Fruit fly (Drosophila melanogaster): Measurements from ENCODE around the gene Drsl6.

Drsl6 gene

dm6 chr3L:3319223-3319643 is 17.0 kb downstream of the Drsl6 start, which contains the start of the genes PIG-C, CG12016 and Dpm2 (continued):
- peak; percentile 32 for TF ChIP-seq CG8281 (tag; optimal IDR thresholded peaks at IDR 0.05)
- peak; percentile 14 for TF ChIP-seq CG9437 (GFP tag; optimal IDR thresholded peaks at IDR 0.05)
- no peak for TF ChIP-seq gce (GFP tag; IDR thresholded peaks at IDR 0.05)
- TF ChIP-seq CG14860 (GFP tag; IDR thresholded peaks at IDR 0.05; ENCODE audit: partially characterized antibody) = peak; percentile 96
- peak; percentile 47 for TF ChIP-seq CG18619 (GFP tag; optimal IDR thresholded peaks at IDR 0.05)
- peak; percentile 16 for TF ChIP-seq CG3407 (GFP tag; optimal IDR thresholded peaks at IDR 0.05)
- no peak for TF ChIP-seq CG10431 (GFP tag; optimal IDR thresholded peaks at IDR 0.05)
- no peak for TF ChIP-seq Trl (optimal IDR thresholded peaks at IDR 0.05)
- peak; percentile 78 for TF ChIP-seq Trl (GFP tag; optimal IDR thresholded peaks at IDR 0.05)
- peak; percentile 53; the same call in 1 of the 2 replicates for TF ChIP-seq cas (GFP tag; IDR thresholded peaks at IDR 0.05)
- TF ChIP-seq CG3281 (GFP tag; optimal IDR thresholded peaks at IDR 0.05) = peak; percentile 27
- peak; percentile 55 for TF ChIP-seq CG33213 (GFP tag; optimal IDR thresholded peaks at IDR 0.05)
- peak; percentile 53; the same call in 1 of the 2 replicates for TF ChIP-seq Xrp1 (GFP tag; IDR thresholded peaks at IDR 0.05)
- no peak for TF ChIP-seq CG12071 (GFP tag; optimal IDR thresholded peaks at IDR 0.05)
- TF ChIP-seq fu2 (GFP tag; optimal IDR thresholded peaks at IDR 0.05) = peak; percentile 62
- peak; percentile 26 for TF ChIP-seq CG1233 (GFP tag; optimal IDR thresholded peaks at IDR 0.05)
- TF ChIP-seq C15 (GFP tag; IDR thresholded peaks at IDR 0.05) = 0 out of 3 replicates have a peak, but pooled peaks have one; percentile 50
- peak; percentile 95 for TF ChIP-seq chinmo (GFP tag; IDR thresholded peaks at IDR 0.05; ENCODE audit: partially characterized antibody)
- no peak for TF ChIP-seq Kr (GFP tag; optimal IDR thresholded peaks at IDR 0.05)
- peak; percentile 45 for TF ChIP-seq mirr (GFP tag; optimal IDR thresholded peaks at IDR 0.05)
- no peak for TF ChIP-seq sr (GFP tag; IDR thresholded peaks at IDR 0.05)
- TF ChIP-seq ash1 (GFP tag; optimal IDR thresholded peaks at IDR 0.05) = no peak
- no peak; the same call in none of the 2 replicates for TF ChIP-seq CG9215 (GFP tag; IDR thresholded peaks at IDR 0.05)
- TF ChIP-seq slou (GFP tag; optimal IDR thresholded peaks at IDR 0.05) = no peak
- peak; percentile 45 for TF ChIP-seq fd96Cb (tag; optimal IDR thresholded peaks at IDR 0.05)
- peak; percentile 71 for TF ChIP-seq az2 (GFP tag; optimal IDR thresholded peaks at IDR 0.05)
- TF ChIP-seq CG4617 (GFP tag; optimal IDR thresholded peaks at IDR 0.05; ENCODE audit: borderline replicate concordance) = peak; percentile 85
- 0 out of 2 replicates have a peak, but pooled peaks have one; percentile 6 for TF ChIP-seq Nf-YA (GFP tag; IDR thresholded peaks at IDR 0.05)
- TF ChIP-seq Awh (GFP tag; IDR thresholded peaks at IDR 0.05) = no peak
- peak; percentile 50 for TF ChIP-seq CG13123 (GFP tag; optimal IDR thresholded peaks at IDR 0.05)
- TF ChIP-seq Elba2 (GFP tag; optimal IDR thresholded peaks at IDR 0.05) = peak; percentile 58
- TF ChIP-seq br (optimal IDR thresholded peaks at IDR 0.05) = no peak
- TF ChIP-seq CG4854 (GFP tag; optimal IDR thresholded peaks at IDR 0.05) = peak; percentile 52
- peak; percentile 57; the same call in 1 of the 2 replicates for TF ChIP-seq CG32772 (GFP tag; IDR thresholded peaks at IDR 0.05)
- TF ChIP-seq unpg (GFP tag; optimal IDR thresholded peaks at IDR 0.05) = no peak
- TF ChIP-seq ranshi (GFP tag; IDR thresholded peaks at IDR 0.05) = 0 out of 2 replicates have a peak, but pooled peaks have one; percentile 58
- peak; percentile 53 for TF ChIP-seq Side (GFP tag; optimal IDR thresholded peaks at IDR 0.05)
- TF ChIP-seq CG8765 (GFP tag; IDR thresholded peaks at IDR 0.05) = peak; percentile 22; the same call in 1 of the 2 replicates
- TF ChIP-seq ab (GFP tag; optimal IDR thresholded peaks at IDR 0.05) = peak; percentile 49
- no peak for TF ChIP-seq gcm2 (GFP tag; optimal IDR thresholded peaks at IDR 0.05)
- peak; percentile 38 for TF ChIP-seq Six4 (GFP tag; optimal IDR thresholded peaks at IDR 0.05)
- TF ChIP-seq da (GFP tag; optimal IDR thresholded peaks at IDR 0.05) = peak; percentile 31
- TF ChIP-seq CG11093 (GFP tag; IDR thresholded peaks at IDR 0.05) = 0 out of 3 replicates have a peak, but pooled peaks have one; percentile 20
- peak; percentile 60 for TF ChIP-seq CG14667 (GFP tag; IDR thresholded peaks at IDR 0.05)
- peak; percentile 68 to 89 for TF ChIP-seq Pdp1 (GFP tag; optimal IDR thresholded peaks at IDR 0.05)
- peak; percentile 73 for TF ChIP-seq pho (GFP tag; optimal IDR thresholded peaks at IDR 0.05)
- TF ChIP-seq Med (GFP tag) = peak; percentile 93
- no peak for TF ChIP-seq Hr39 (optimal IDR thresholded peaks at IDR 0.05)
- no peak for TF ChIP-seq CG11695 (GFP tag; IDR thresholded peaks at IDR 0.05)
- TF ChIP-seq CG2202 (tag; optimal IDR thresholded peaks at IDR 0.05) = peak; percentile 31
- TF ChIP-seq Dll (GFP tag; IDR thresholded peaks at IDR 0.05; ENCODE audit: partially characterized antibody) = peak; percentile 98
- peak; percentile 57 for TF ChIP-seq Dad (GFP tag; optimal IDR thresholded peaks at IDR 0.05)

Data from whole organism, embryonic.